Fruit fly (Drosophila melanogaster) whole organism, pupa: ENCODE data around the gene CG5359.

ENCODE experiments used
- CG10348 ChIP-seq: fragments of 200-800 bp; sonication (Bioruptor generic); IDR thresholded peaks from 2 replicates; pipeline ENCODE4 v1.3.6; 2022; ENCODE audit warnings: missing biosample characterization, missing genetic modification characterization
- CG17806 ChIP-seq: fragments of 200-800 bp; sonication (Bioruptor generic); optimal IDR thresholded peaks from 2 replicates; lab custom pipeline; 2018; ENCODE audit warnings: missing biosample characterization, mild to moderate bottlenecking, missing genetic modification characterization, moderate library complexity
- CG34367 ChIP-seq: fragments of 200-800 bp; sonication (Bioruptor generic); optimal IDR thresholded peaks from 2 replicates; lab custom pipeline; 2018; ENCODE audit warnings: missing biosample characterization, mild to moderate bottlenecking, missing genetic modification characterization
- Ets98B ChIP-seq: fragments of 200-800 bp; sonication (Bioruptor generic); IDR thresholded peaks from 2 replicates; pipeline ENCODE4 v1.3.6; 2022; ENCODE audit warnings: missing biosample characterization, missing genetic modification characterization
- Pif1B ChIP-seq: fragments of 200-800 bp; sonication (Bioruptor generic); optimal IDR thresholded peaks from 3 replicates; lab custom pipeline; 2016; ENCODE audit warnings: missing biosample characterization, missing genetic modification characterization

DNA sequence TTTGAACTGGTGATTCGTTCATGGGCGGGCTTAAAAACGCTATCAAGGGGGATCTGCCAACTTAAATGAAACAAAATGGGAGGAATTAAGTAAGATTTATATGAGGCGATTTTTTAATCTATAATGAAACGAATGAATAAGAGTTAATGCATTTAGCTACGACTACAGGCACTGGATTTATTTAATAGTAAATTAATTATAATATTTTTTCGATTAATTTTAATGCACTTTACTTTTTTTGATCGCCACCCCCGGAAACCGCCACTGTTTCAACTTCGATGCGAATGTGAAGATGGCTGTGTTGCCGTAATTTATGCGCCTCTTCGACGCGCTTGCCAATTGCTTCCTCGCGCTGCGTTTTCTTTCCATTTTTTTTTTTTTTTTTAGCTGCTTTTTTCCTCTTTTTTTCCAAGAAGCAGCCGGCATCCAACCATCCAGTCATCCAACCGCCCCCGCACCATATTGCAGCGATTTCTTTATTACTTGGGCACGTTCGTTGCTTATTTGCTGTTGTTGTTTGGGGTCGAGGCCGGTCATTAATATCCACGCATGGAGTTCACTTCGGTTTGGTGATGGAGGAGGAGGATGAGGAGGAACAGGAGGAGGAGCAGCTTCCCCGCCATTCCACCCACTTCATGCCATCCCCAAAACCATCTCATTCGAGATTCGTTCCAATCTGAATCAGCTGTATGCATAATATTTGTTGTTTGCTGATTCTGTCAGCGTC lies 37.7 kb downstream of the CG5359 start:
- TF ChIP-seq Pif1B (GFP tag; lab: Kevin White, UChicago) (peak; percentile 59), Ets98B (GFP tag; lab: Robert Waterston, UW) (peak; percentile 35; the same call in 1 of the 2 replicates), CG34367 (tag; lab: Kevin White, UChicago) (peak; percentile 69), CG17806 (tag; lab: Kevin White, UChicago) (peak; percentile 83), CG10348 (GFP tag; lab: Robert Waterston, UW) (no peak)
